Worm (Caenorhabditis elegans): ENCODE results near the gene Y73B6BL.31.

DNA sequence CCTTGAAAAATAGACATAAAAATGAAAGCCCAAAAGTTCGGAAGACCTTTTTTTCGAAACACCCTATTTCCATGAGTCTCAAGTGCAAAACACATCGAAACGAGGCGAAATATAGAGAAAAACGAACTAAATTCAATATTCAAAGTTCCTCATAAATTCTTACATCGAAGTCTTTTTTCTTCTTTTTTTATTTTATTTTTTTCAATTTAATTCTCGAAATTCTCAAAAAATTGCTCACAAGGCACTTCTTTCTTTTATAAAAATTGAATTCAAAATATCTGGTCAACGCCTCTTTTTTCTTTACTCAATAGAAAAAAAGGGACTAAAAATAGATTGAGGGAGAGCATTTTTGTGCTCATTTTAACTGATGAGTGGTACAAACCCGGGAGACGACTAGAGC lies 46.5 kb upstream of the Y73B6BL.31 start:
- no peak for TF ChIP-seq nhr-11 (tag; optimal IDR thresholded peaks at IDR 0.05)
- no peak for TF ChIP-seq hif-1 (tag; optimal IDR thresholded peaks at IDR 0.05)

All from whole organism, L4 larva.